Worm (Caenorhabditis elegans): Measurements from ENCODE around the gene gpcp-1.
A peak's percentile ranks its signal among the peaks of the same experiment; 100 is the strongest.

gpcp-1 gene

ce11 chrX:3114306-3115133 lies 4.1 kb upstream of the gpcp-1 start, which contains the start of gene gpd-2:
Gene gpd-2, minus strand, starts transcription at chrX:3114689.
- TF ChIP-seq hrde-1 (tag; optimal IDR thresholded peaks at IDR 0.05; ENCODE audit: borderline replicate concordance) (no peak), nfyb-1 (GFP tag; IDR thresholded peaks at IDR 0.05) (peak; percentile 66), zim-3 (tag; optimal IDR thresholded peaks at IDR 0.05) (no peak), nhr-80 (tag; optimal IDR thresholded peaks at IDR 0.05) (no peak), let-526 (GFP tag; IDR thresholded peaks at IDR 0.05) (0 out of 2 replicates have a peak, but pooled peaks have one; percentile 31), dox-1 (GFP tag; IDR thresholded peaks at IDR 0.05) (0 out of 2 replicates have a peak, but pooled peaks have one; percentile 22), ZK185.1 (tag; optimal IDR thresholded peaks at IDR 0.05; ENCODE audit: poor library complexity, severe bottlenecking) (peak; percentile 80), madf-3 (GFP tag; IDR thresholded peaks at IDR 0.05) (peak; percentile 43; the same call in 1 of the 2 replicates), ekl-4 (GFP tag; IDR thresholded peaks at IDR 0.05) (peak; percentile 23; the same call in 1 of the 2 replicates), ccch-3 (GFP tag; optimal IDR thresholded peaks at IDR 0.05) (no peak), F49E8.2 (tag; optimal IDR thresholded peaks at IDR 0.05; ENCODE audit: insufficient read depth) (no peak)

- peak; percentile 45 for TF ChIP-seq Y53G8AR.9 (GFP tag; conservative IDR thresholded peaks at IDR 0.05)
- TF ChIP-seq egl-18 (GFP tag; IDR thresholded peaks at IDR 0.05), result 0 out of 2 replicates have a peak, but pooled peaks have one; percentile 9
- 0 out of 2 replicates have a peak, but pooled peaks have one; percentile 58 for TF ChIP-seq madf-3 (GFP tag; IDR thresholded peaks at IDR 0.05)
Observed at ce11 chrX:3113693-3114092, 3.3 kb upstream of the gpcp-1 start.

- TF ChIP-seq hlh-26 (GFP tag; conservative IDR thresholded peaks at IDR 0.05), result no peak
- peak; percentile 28 for TF ChIP-seq tbp1 (GFP tag; optimal IDR thresholded peaks at IDR 0.05)
- 0 out of 2 replicates have a peak, but pooled peaks have one; percentile 16 for TF ChIP-seq ztf-6 (GFP tag; IDR thresholded peaks at IDR 0.05)
- TF ChIP-seq dox-1 (GFP tag; IDR thresholded peaks at IDR 0.05), result 0 out of 2 replicates have a peak, but pooled peaks have one; percentile 11
- 0 out of 2 replicates have a peak, but pooled peaks have one; percentile 49 for TF ChIP-seq K11D2.4 (GFP tag; IDR thresholded peaks at IDR 0.05)
- peak; percentile 71 for TF ChIP-seq ama-1 (optimal IDR thresholded peaks at IDR 0.05)
- no peak for TF ChIP-seq ama-1 (GFP tag; optimal IDR thresholded peaks at IDR 0.05)
- TF ChIP-seq cebp-1 (GFP tag; IDR thresholded peaks at IDR 0.05), result peak; percentile 40; the same call in 1 of the 2 replicates
- TF ChIP-seq cebp-1 (tag; optimal IDR thresholded peaks at IDR 0.05), result peak; percentile 45
- TF ChIP-seq ets-4 (GFP tag; optimal IDR thresholded peaks at IDR 0.05), result no peak
- TF ChIP-seq sptf-2 (GFP tag; optimal IDR thresholded peaks at IDR 0.05), result no peak
- TF ChIP-seq repo-1 (tag; optimal IDR thresholded peaks at IDR 0.05), result peak; percentile 57
- no peak for TF ChIP-seq F55B11.4 (tag; optimal IDR thresholded peaks at IDR 0.05; ENCODE audit: borderline replicate concordance, insufficient read depth)
- TF ChIP-seq ZK185.1 (tag; optimal IDR thresholded peaks at IDR 0.05; ENCODE audit: poor library complexity, severe bottlenecking), result peak; percentile 15
- TF ChIP-seq mcd-1 (GFP tag; IDR thresholded peaks at IDR 0.05), result 0 out of 2 replicates have a peak, but pooled peaks have one; percentile 9
- 0 out of 2 replicates have a peak, but pooled peaks have one; percentile 6 for TF ChIP-seq lag-1 (GFP tag; IDR thresholded peaks at IDR 0.05)
- TF ChIP-seq D2030.7 (GFP tag; IDR thresholded peaks at IDR 0.05), result no peak
- no peak for TF ChIP-seq ztf-25 (GFP tag; IDR thresholded peaks at IDR 0.05)
- TF ChIP-seq madf-3 (GFP tag; IDR thresholded peaks at IDR 0.05), result 0 out of 2 replicates have a peak, but pooled peaks have one; percentile 13
- peak; percentile 59; the same call in 1 of the 2 replicates for TF ChIP-seq Y56A3A.18 (GFP tag; IDR thresholded peaks at IDR 0.05)
- peak; percentile 60 for TF ChIP-seq Y53G8AR.9 (GFP tag; conservative IDR thresholded peaks at IDR 0.05)
- 0 out of 2 replicates have a peak, but pooled peaks have one; percentile 20 for TF ChIP-seq F37B4.10 (GFP tag; IDR thresholded peaks at IDR 0.05)
- TF ChIP-seq nfyb-1 (GFP tag; IDR thresholded peaks at IDR 0.05), result peak; percentile 31; the same call in 1 of the 2 replicates
- TF ChIP-seq F10E7.11 (tag; optimal IDR thresholded peaks at IDR 0.05), result no peak
- peak; percentile 3 for TF ChIP-seq tlf-1 (GFP tag; optimal IDR thresholded peaks at IDR 0.05)
- TF ChIP-seq B0035.1 (tag; optimal IDR thresholded peaks at IDR 0.05), result peak; percentile 51
- no peak for TF ChIP-seq ceh-100 (GFP tag; IDR thresholded peaks at IDR 0.05)
- no peak for TF ChIP-seq ztf-3 (GFP tag; optimal IDR thresholded peaks at IDR 0.05)
- TF ChIP-seq lin-26 (GFP tag; IDR thresholded peaks at IDR 0.05), result peak; percentile 61; the same call in 1 of the 2 replicates
- TF ChIP-seq ztf-26 (tag; optimal IDR thresholded peaks at IDR 0.05), result peak; percentile 14
- TF ChIP-seq ekl-4 (GFP tag; IDR thresholded peaks at IDR 0.05), result 0 out of 2 replicates have a peak, but pooled peaks have one; percentile 16
Observed at ce11 chrX:3112946-3113427, 2.6 kb upstream of the gpcp-1 start, which contains the start of gene gpd-3. Gene gpd-3, minus strand, starts transcription at chrX:3113341.

All from whole organism, young adult.